Worm (Caenorhabditis elegans): Measurements from ENCODE around the gene col-168.

Gene col-168

DNA sequence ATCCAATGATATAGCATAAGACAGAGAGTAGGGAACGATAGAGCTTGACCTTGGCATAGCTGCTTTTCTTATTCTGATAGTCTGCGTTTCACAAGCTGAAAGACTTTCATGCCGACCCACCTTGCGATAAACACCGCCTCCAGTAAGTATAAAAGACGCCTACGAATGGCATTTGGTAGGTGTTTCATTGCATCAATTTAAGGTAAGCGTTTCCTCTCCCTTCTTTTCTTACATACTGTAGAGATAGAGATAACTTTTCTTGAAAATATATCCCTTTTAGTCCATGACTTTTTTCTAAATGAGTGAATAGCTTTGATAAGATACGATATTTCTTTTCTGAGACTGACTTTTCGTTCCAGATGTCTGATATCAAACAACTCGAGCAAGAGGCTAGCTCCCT, 3.1 kb upstream of the col-168 start, which contains the start of gene col-167:
Gene col-167 (plus strand): TSS at position 360 of the 400 bp plus-strand sequence.
- no peak for TF ChIP-seq unc-62 (GFP tag; optimal IDR thresholded peaks at IDR 0.05)

DNA sequence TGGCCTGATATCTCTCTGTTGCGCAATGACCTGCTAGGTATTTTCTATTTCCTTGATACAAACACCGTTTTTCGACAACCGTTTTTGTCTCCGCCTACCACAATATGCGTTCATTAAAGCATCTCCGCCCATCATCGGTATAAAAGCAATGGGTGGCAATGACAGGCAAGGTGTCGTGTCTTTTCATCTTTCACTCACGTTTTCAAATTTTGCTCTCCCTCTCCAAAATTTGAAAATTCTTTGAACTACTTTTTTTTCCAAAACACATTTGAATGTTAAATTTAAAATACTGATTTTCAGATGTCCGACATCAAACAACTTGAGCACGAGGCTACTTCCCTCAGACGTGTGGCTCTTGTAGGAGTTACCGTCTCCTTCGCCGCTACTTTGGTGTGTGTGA, 2.7 kb downstream of the col-168 start, which contains the start of gene col-169:
Gene col-169 (plus strand): TSS at position 301 of the 400 bp plus-strand sequence.
- no peak for TF ChIP-seq unc-62 (GFP tag; optimal IDR thresholded peaks at IDR 0.05)

DNA sequence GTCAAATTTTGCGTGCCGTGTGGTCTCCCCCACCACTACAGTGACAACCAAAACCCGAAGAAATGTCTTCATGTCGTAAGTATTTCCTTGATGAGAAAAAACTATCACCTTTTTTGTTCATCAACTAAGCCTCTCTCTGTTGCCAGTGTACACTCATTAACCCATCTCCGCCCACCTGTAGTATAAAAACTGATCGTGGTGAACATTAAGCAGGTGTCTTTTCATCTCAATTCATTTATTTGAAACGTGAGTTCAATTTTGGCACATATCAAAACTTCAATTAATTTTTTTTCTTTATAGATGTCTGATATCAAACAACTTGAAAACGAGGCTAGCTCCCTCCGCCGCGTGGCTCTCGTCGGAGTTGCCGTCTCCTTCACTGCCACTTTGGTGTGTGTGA, 5.2 kb downstream of the col-168 start, which contains the start of gene col-170:
Gene col-170 (plus strand): TSS at position 301 of the 400 bp plus-strand sequence.
- no peak for TF ChIP-seq unc-62 (GFP tag; optimal IDR thresholded peaks at IDR 0.05)

DNA sequence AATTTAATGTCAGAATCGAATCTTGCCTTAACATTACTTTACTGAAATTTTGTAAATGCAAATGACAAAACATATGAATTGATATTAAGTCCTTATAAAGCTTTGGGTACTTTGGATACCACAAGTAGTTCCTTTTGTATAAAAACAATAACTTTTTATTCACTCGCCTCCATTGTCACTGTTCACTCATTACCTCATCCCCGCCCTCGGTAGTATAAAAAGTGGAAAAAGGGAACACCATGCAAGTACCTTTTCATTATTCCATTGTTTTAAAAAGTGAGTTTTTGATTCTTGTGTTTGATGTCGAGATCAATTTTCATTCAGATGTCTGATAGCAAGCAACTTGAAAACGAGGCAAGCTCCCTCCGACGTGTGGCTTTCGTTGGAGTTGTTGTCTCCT, 7.8 kb downstream of the col-168 start, which contains the start of gene col-171:
Gene col-171 (plus strand): TSS at position 301 of the 400 bp plus-strand sequence.
- TF ChIP-seq unc-62 (GFP tag; optimal IDR thresholded peaks at IDR 0.05): no peak

DNA sequence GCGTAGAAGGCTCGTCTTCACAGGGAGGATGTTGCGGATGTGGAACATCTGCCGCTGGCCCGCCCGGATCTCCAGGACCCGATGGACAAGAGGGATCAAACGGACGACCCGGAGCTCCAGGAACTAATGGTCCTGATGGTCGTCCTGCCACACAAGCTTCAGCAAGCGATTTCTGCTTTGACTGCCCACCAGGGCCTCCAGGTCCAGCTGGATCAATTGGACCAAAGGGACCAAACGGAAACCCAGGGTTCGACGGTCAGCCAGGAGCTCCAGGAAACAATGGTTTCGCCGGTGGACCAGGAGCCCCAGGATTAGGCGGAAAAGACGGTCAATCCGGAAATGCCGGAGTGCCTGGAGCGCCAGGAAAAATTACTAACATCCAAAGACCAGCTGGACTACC, 8.4 kb downstream of the col-168 start:
- no peak for TF ChIP-seq unc-62 (GFP tag; optimal IDR thresholded peaks at IDR 0.05)

DNA sequence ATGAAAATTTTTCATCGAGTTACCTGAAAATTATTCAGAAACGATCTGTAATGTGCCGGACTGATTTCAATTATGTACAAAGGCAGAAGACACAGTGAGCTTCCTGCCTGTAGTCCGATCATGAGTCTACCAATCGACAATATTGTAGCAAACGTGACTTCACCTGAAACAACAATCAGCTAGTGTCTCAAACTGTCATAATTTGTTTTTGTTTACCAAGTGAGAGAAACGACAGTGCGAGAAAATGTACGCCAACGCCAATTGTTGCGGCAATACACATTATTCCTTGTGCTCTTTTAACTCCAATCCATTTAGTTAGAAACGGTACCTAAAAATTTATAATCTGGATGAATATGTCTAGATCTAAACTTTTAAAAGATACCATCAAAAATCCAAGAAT, 11.2 kb downstream of the col-168 start:
- no peak for TF ChIP-seq unc-62 (GFP tag; optimal IDR thresholded peaks at IDR 0.05)

DNA sequence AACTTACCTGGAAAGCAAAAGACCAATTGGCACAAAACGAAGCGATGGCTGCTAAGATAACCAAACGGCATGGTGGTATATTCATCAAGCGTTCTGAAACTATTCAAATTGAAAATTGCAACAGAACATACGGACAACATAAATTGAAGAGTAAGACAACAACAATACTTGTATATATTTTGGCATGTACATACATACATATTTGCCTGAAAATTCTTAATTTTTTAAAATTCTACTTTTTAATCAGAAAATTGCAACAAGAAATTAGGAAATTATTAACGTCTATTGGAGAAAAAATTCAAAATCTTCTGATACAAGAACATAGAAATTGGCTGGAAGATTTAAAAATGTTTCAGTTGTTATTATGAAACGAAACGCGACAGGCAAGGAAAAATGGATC, 11.8 kb downstream of the col-168 start, which contains the start of gene C03B1.13:
Gene C03B1.13 (minus strand): TSS at position 101 of the 400 bp plus-strand sequence.
- TF ChIP-seq unc-62 (GFP tag; optimal IDR thresholded peaks at IDR 0.05): no peak

DNA sequence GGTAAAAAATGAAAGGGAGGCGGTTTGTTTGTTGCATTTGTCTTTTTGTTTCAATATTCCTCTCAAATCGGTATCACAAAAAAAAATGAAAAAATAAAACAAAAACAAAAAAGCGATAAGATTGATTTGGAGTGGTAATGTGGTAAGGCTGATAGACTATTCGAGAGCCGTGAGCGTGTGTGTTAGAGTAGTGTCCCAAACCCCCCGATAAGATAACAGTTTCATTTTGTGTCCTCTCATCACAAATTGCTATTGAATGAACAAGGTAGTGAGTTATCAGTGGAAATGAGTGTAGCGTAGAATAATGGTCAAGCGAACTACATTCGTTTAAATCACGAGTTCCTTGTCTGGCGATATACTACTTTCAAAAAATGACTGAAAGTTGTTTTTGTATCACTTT, 12.3 kb downstream of the col-168 start:
- no peak for TF ChIP-seq unc-62 (GFP tag; optimal IDR thresholded peaks at IDR 0.05)

DNA sequence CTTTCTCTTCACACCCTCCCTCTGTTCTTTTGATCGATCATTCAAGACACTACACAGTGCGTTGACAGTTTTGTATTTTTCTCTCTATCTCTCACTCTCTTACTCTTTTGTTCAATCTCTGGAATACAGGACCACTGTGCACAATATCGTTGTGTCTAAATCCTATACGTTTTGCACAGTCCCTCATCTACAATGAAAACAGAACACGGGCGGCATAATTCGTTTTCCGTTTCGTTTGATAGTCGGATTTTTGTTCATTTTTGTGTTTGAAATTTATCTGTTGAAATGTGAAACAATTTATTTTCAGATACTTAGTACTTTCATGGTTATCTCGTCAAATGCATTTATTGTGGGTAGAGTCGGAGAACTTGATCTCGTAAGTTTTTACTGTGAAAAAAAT, 15.3 kb downstream of the col-168 start, which contains the start of gene C03B1.7:
Gene C03B1.7 (plus strand): TSS at position 301 of the 400 bp plus-strand sequence.
- TF ChIP-seq unc-62 (GFP tag; optimal IDR thresholded peaks at IDR 0.05): no peak

DNA sequence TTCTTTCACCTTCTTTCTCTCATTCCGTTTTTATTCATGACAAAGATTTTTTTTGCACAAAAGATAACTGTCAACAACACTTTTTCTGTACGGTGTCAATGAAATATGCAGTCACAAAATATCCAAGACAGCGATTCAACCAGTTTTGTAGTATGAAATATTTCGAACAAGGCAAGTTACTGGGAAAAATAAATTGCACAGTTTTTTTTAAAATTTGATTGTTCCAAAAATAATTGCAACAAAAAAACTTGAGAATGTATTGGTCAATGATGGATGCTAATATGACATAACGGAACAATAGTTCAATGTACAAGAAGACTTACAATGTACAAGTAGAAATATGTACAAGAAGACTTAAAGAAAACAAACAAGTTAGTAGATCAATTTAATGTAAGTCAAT, 19.6 kb downstream of the col-168 start:
- TF ChIP-seq unc-62 (GFP tag; optimal IDR thresholded peaks at IDR 0.05): no peak

DNA sequence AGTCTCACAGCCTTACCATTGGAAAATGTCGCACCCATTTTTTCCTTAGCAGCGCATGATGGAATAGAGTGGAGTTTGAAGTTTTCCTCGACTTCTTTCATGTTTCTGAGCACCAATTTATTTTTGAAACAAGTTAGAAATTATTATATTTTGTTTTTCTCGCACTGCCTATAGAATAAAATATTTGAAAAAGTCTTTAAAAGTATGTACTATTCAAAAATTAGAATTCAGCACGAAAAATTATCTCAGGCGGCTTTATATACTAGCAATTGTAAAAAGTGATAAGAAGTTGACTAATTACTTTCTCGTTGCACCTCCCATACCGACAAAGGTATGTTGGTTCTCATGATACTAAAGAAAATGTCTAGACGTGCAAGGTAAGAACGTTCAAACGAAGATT, 20.8 kb downstream of the col-168 start, which contains the start of gene C03B1.9:
Gene C03B1.9 (minus strand): TSS at position 101 of the 400 bp plus-strand sequence.
- no peak for TF ChIP-seq unc-62 (GFP tag; optimal IDR thresholded peaks at IDR 0.05)

DNA sequence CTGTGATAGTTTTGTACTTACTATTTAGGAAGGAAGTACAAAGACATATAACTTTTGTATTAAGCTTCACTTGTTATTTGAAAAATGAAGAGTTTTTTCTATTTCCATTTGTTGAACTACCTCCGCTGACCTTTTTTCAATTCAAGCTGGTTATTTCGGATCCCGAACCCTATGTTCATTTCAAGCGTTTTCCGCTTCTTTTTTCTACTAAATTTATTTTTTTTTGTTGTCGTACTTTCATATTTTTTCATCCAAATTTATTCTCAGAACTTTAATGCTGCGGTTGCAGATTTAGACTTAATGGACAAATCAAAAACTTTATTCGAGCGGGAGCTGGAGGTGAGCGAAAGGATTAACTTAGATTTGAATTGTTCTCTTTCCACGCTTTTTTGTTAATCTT, 23.8 kb downstream of the col-168 start, which contains the start of gene C03B1.6:
Gene C03B1.6 (plus strand): TSS at position 301 of the 400 bp plus-strand sequence.
- TF ChIP-seq unc-62 (GFP tag; optimal IDR thresholded peaks at IDR 0.05): no peak

DNA sequence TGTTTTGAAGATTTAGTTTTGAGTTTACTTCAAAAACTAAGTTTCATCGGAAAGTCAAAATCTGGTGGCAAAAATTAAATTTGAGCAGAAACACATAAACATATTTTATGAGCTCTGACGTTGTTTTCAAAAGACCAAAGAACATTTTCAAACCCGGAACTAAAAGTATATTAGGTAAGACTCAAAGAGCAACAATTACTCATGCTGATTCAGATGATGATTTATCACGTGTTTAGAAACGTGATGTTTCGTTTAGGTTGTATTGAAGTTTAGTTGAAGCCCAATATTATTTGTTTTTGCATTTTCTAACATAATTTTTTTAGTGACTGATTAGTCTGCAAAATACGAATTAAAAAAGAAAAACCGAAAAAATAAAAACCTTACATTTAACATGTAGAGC, 27.6 kb downstream of the col-168 start:
- TF ChIP-seq unc-62 (GFP tag; optimal IDR thresholded peaks at IDR 0.05): no peak

DNA sequence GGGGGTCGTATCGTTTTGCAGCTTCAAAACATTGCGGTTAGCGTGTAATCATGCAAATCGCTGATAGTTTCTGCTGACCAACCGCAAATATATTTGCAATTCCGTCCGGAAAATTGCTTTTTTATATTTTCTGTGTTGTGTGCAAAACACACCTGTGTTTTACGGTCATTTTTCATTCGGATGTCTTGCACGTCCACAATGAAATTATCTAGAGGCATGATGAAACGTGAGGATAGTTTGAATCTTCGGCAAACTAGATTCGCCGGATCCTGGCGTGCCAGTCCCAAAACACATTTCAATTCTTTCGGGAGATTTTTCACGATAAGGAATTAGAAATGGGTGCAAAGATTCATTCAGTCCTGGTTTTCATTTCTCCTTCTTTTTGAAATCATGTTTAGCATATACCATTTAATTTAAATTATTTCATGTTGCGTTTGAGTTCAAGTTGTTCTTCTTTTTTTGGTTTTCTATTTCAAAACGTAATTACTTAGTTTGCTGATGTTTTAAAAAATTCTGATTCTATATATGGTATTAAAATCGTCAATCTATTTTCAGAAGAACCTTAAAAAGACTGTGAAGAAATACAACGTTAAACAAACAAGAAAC, 28.9 kb downstream of the col-168 start, which contains the start of gene C03B1.5:
Gene C03B1.5 (plus strand): TSS at position 556 of the 606 bp plus-strand sequence.
- TF ChIP-seq unc-62 (GFP tag; optimal IDR thresholded peaks at IDR 0.05): no peak

DNA sequence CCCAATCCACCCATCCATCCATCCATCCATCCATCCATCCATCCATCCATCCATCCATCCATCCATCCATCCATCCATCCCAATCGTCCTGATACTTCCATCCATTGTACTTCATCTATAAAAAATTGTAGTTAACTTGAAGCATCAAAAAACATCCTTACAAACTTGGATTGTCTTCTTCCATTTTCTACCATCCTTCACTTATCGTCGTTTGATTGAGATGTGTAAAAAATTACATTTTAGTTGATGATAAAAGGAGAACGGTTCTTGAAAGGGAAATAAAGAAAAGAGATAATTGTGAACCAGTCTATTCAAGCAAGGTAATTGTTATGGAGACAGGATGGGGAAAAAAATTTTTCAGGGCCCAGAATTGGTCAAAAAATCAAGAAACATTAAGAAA, 31.6 kb downstream of the col-168 start, which contains the start of gene C03B1.10:
Gene C03B1.10 (minus strand): TSS at position 101 of the 400 bp plus-strand sequence.
- no peak for TF ChIP-seq unc-62 (GFP tag; optimal IDR thresholded peaks at IDR 0.05)

DNA sequence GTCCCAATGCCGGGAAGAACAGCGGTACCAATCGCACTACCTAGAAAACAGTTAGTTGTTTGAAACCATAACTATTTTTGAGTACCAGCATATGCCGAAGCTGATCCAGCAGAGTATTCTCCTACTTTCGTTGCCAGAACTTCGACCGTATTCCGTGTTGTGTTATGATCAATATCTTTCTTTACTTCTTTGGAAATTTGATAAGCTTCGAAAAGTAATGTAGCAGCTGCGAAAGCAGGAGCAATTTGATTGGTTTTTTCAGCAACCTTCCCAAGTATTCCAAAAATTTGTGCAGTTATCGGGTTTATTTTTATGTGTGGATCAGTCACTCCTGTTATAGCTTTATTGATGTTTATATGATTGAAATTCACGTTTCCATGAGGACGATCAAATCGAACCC, 33.9 kb downstream of the col-168 start:
- no peak for TF ChIP-seq unc-62 (GFP tag; optimal IDR thresholded peaks at IDR 0.05)

DNA sequence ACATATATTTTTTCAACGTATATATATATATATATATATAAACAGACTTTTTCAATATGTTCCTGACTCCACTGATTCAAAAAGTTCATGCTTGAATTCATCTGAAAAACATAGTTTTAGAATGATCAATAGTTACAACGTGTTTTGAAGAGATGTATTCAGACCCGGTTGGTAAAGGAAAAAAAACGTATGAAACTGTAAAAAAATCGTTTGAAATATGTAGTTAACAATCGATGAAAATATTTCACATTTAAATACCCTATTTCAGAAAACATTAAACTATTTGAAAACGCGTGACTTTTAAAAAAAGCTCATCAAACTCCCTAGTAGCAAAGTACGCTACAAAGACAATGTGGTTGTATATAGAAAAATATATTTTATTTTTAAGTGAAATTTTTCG, 34.5 kb downstream of the col-168 start, which contains the start of gene C03B1.14:
Gene C03B1.14 (minus strand): TSS at position 101 of the 400 bp plus-strand sequence.
- TF ChIP-seq unc-62 (GFP tag; optimal IDR thresholded peaks at IDR 0.05): no peak
